Worm (Caenorhabditis elegans): ENCODE data around the gene F36H12.10.
"Not testable (repeated sequence)": the region's sequence is repeated elsewhere in the genome, so short reads cannot be mapped to it uniquely, and the experiment has no call there.

F36H12.10 gene

DNA sequence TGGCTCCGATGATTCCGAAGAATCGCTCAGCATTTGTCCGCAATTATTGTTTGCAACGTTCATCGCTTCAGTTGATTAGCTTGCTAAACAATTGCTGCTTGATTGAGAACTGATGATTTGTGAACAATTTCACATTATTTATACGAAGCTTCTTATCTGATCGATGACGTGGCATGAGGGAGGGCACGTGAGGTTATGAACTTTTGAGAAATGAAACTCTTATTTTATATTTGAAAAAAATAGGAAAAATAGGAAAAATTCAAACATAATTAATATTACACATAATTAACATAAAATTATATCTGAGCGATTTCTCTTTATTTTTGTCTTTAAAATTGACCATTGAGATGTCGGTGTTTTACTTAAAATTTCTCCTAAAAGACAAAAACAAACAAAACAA is at the start of gene F36H12.10:
TSS of gene F36H12.10 (minus strand) at position 101 of the 400 bp plus-strand sequence.
- not testable (repeated sequence) for TF ChIP-seq unc-62 (GFP tag; optimal IDR thresholded peaks at IDR 0.05)

- TF ChIP-seq unc-62 (GFP tag; optimal IDR thresholded peaks at IDR 0.05) = no peak
These were observed 48.5 kb upstream of the F36H12.10 start, which contains the start of gene ZK354.7 for ce11 chrIV:5303030-5303429. ZK354.7 (minus strand) TSS chrIV:5303130.

ce11 chrIV:5297436-5298012 is 42.9 kb upstream of the F36H12.10 start, which contains the start of the genes ZK354.6 and msp-113:
ZK354.6 (minus strand) TSS chrIV:5297536.
msp-113 (plus strand) TSS chrIV:5297962.
- TF ChIP-seq unc-62 (GFP tag; optimal IDR thresholded peaks at IDR 0.05) = no peak

DNA sequence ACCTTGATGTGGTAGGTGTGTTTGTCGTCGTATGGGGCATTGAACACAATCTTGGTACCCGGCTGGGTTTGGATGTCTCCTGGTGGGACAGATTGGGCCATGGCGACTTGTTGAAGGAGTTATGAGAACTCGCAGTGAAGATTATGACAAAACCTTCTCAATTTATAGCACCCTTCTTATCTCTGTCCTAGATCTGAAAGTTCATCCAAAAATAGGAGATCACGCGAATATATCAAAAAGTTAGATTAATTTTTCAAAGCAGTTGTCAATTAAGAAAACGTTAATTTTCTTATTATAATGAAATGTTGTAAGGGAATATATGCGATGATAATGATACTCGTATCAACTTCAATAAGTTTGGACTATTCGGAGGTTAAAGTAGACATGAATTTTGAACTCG is 40.7 kb upstream of the F36H12.10 start, which contains the start of gene msp-51:
TSS of gene msp-51 (minus strand) at position 101 of the 400 bp plus-strand sequence.
- TF ChIP-seq unc-62 (GFP tag; optimal IDR thresholded peaks at IDR 0.05) = not testable (repeated sequence)

ce11 chrIV:5294467-5294866 is 39.9 kb upstream of the F36H12.10 start:
- no peak for TF ChIP-seq unc-62 (GFP tag; optimal IDR thresholded peaks at IDR 0.05)

ce11 chrIV:5291207-5291606 is 36.6 kb upstream of the F36H12.10 start:
- TF ChIP-seq unc-62 (GFP tag; optimal IDR thresholded peaks at IDR 0.05) = no peak

ce11 chrIV:5290547-5290946 is 36.0 kb upstream of the F36H12.10 start, which contains the start of gene nlp-47:
nlp-47 (plus strand) TSS chrIV:5290847.
- TF ChIP-seq unc-62 (GFP tag; optimal IDR thresholded peaks at IDR 0.05) = no peak

DNA sequence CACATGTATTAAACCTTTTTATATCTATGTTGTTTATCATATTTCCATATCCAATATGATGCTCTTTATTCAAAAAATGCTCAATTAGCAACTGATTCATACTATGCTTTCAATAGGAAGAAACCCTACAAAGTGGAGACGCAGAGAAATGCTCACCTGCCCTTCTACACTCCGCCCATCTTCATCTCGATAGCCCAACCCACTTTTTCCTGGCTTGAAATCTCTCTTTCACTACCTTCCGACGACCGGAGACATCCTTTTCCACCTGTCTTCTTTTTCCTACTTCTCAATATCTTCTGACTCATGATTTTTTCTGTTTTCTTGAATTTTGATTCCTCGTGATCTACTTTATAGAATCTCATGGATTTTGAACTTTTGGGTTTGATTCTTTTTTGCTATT is 34.4 kb upstream of the F36H12.10 start:
- TF ChIP-seq unc-62 (GFP tag; optimal IDR thresholded peaks at IDR 0.05) = no peak

- TF ChIP-seq unc-62 (GFP tag; optimal IDR thresholded peaks at IDR 0.05) = no peak
These were observed 32.6 kb upstream of the F36H12.10 start for ce11 chrIV:5287190-5287589.

ce11 chrIV:5281457-5281856 is 26.9 kb upstream of the F36H12.10 start:
- TF ChIP-seq unc-62 (GFP tag; optimal IDR thresholded peaks at IDR 0.05) = no peak

DNA sequence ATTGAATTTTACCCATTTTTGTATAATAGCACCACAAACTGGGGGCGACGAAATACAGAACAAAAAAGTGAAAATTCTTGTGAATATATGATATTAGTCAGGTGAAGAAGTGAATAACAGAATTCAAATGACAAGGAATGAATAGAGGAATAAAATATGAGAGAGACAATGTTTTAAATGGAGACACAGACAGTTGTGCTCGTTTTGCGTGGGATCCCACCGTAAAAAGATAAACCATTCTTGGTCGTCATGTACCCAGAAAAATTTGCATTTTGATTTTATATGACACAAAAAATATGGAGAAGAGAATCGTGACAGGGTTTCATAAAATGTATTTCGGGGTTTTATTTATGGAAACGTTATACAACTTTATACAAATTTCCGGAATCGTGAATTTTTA is 23.2 kb upstream of the F36H12.10 start, which contains the start of gene F36H12.17:
TSS of gene F36H12.17 (minus strand) at position 101 of the 400 bp plus-strand sequence.
- no peak for TF ChIP-seq unc-62 (GFP tag; optimal IDR thresholded peaks at IDR 0.05)

- no peak for TF ChIP-seq unc-62 (GFP tag; optimal IDR thresholded peaks at IDR 0.05)
These were observed 19.6 kb upstream of the F36H12.10 start, which contains the start of gene slfl-4 for ce11 chrIV:5274123-5274581. slfl-4 (plus strand) TSS chrIV:5274531.

DNA sequence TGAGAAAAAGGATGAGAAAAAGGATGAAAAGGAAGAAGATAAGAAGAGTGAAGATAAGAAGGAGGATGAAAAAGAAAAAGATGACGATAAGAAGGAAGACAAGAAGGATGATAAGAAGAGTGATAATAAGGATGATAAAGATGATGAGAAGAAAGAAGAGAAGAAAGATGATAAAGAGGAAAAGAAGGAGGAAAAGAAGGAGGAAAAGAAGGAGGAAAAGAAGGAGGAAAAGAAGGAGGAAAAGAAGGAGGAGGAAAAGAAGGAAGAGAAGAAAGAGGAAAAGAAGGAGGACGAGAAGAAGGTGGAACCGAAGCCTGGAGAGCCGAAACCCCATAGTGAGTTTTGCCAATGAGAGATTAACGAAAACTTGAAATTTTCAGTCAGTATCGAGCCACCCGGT is 18.8 kb upstream of the F36H12.10 start:
- TF ChIP-seq unc-62 (GFP tag; optimal IDR thresholded peaks at IDR 0.05) = no peak

- no peak for TF ChIP-seq unc-62 (GFP tag; optimal IDR thresholded peaks at IDR 0.05)
These were observed 17.9 kb upstream of the F36H12.10 start, which contains the start of gene F36H12.3 for ce11 chrIV:5272518-5272917. F36H12.3 (plus strand) TSS chrIV:5272818.

- TF ChIP-seq unc-62 (GFP tag; optimal IDR thresholded peaks at IDR 0.05) = no peak
These were observed 14.2 kb upstream of the F36H12.10 start, which contains the start of gene F36H12.4 for ce11 chrIV:5268803-5269202. F36H12.4 (plus strand) TSS chrIV:5269103.

- TF ChIP-seq unc-62 (GFP tag; optimal IDR thresholded peaks at IDR 0.05) = no peak
These were observed 11.9 kb upstream of the F36H12.10 start, which contains the start of gene F36H12.5 for ce11 chrIV:5266474-5266873. F36H12.5 (plus strand) TSS chrIV:5266774.

DNA sequence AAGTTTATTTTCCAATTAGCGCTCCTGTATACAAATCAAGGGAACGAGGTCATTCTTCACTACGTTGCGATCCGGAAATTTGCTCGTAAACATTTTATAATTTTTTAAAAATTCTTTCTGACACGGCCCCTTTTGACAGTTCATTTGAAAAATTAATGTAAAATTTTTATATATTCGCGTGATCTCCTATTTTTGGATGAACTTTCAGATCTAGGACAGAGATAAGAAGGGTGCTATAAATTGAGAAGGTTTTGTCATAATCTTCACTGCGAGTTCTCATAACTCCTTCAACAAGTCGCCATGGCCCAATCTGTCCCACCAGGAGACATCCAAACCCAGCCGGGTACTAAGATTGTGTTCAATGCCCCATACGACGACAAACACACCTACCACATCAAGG is 5.7 kb upstream of the F36H12.10 start, which contains the start of gene msp-19:
TSS of gene msp-19 (plus strand) at position 301 of the 400 bp plus-strand sequence.
- TF ChIP-seq unc-62 (GFP tag; optimal IDR thresholded peaks at IDR 0.05) = not testable (repeated sequence)

Data from whole organism, dauer.